Fruit fly (Drosophila melanogaster) whole organism, embryonic: Measurements from ENCODE around the gene CG9795.

ENCODE experiments used
- B-H2 ChIP-seq: fragments of 200-800 bp; sonication (Bioruptor generic); optimal IDR thresholded peaks from 2 replicates; lab custom pipeline; 2018; ENCODE audit warnings: missing biosample characterization, mild to moderate bottlenecking, missing genetic modification characterization
- CG1024 ChIP-seq: fragments of 200-800 bp; sonication (Bioruptor generic); IDR thresholded peaks from 2 replicates; pipeline ENCODE4 v1.3.6; 2022; ENCODE audit warnings: missing biosample characterization, missing genetic modification characterization
- CG10543 ChIP-seq: fragments of 200-800 bp; sonication (Bioruptor generic); optimal IDR thresholded peaks from 3 replicates; lab custom pipeline; 2017; ENCODE audit warnings: missing biosample characterization, mild to moderate bottlenecking, missing genetic modification characterization, moderate library complexity
- CG11247 ChIP-seq: fragments of 200-800 bp; sonication (Bioruptor generic); IDR thresholded peaks from 2 replicates; pipeline ENCODE4 v1.3.6; 2022; ENCODE audit warnings: missing biosample characterization, missing genetic modification characterization
- CG11695 ChIP-seq: fragments of 200-800 bp; sonication (Bioruptor generic); IDR thresholded peaks from 3 replicates; pipeline ENCODE4 v1.3.6; 2022; ENCODE audit warnings: missing biosample characterization, missing genetic modification characterization
- CG13123 ChIP-seq: fragments of 200-800 bp; sonication (Bioruptor generic); optimal IDR thresholded peaks from 2 replicates; lab custom pipeline; 2016; ENCODE audit warnings: missing biosample characterization, missing genetic modification characterization
- CG14667 ChIP-seq: fragments of 200-800 bp; sonication (Bioruptor generic); IDR thresholded peaks from 2 replicates; pipeline ENCODE4 v1.3.6; 2022; ENCODE audit warnings: missing biosample characterization, missing genetic modification characterization
- CG14860 ChIP-seq: fragments of 200-800 bp; sonication (Bioruptor generic); IDR thresholded peaks from 3 replicates; pipeline ENCODE4 v1.3.6; 2022; ENCODE audit warnings: missing biosample characterization, missing genetic modification characterization; ENCODE audit not compliant: partially characterized antibody
- CG15073 ChIP-seq: fragments of 200-800 bp; sonication (Bioruptor generic); optimal IDR thresholded peaks from 2 replicates; lab custom pipeline; 2016; ENCODE audit warnings: missing biosample characterization, missing genetic modification characterization
- CG15269 ChIP-seq: fragments of 200-800 bp; sonication (Bioruptor generic); optimal IDR thresholded peaks from 2 replicates; lab custom pipeline; 2018; ENCODE audit warnings: missing biosample characterization, mild to moderate bottlenecking, missing genetic modification characterization, moderate library complexity
- CG1602 ChIP-seq: fragments of 200-800 bp; sonication (Bioruptor generic); optimal IDR thresholded peaks from 3 replicates; lab custom pipeline; 2016; ENCODE audit warnings: missing biosample characterization, missing genetic modification characterization
- CG1603 ChIP-seq: fragments of 200-800 bp; sonication (Bioruptor generic); optimal IDR thresholded peaks from 2 replicates; lab custom pipeline; 2019; ENCODE audit warnings: missing biosample characterization, mild to moderate bottlenecking, missing genetic modification characterization, moderate library complexity
- CG17359 ChIP-seq: fragments of 200-800 bp; sonication (Bioruptor generic); optimal IDR thresholded peaks from 3 replicates; lab custom pipeline; 2018; ENCODE audit warnings: missing biosample characterization, mild to moderate bottlenecking, missing genetic modification characterization, moderate library complexity
- CG18619 ChIP-seq: fragments of 200-800 bp; sonication (Bioruptor generic); optimal IDR thresholded peaks from 3 replicates; lab custom pipeline; 2017; ENCODE audit warnings: missing biosample characterization, mild to moderate bottlenecking, missing genetic modification characterization
- CG2116 ChIP-seq: fragments of 200-800 bp; sonication (Bioruptor generic); optimal IDR thresholded peaks from 3 replicates; lab custom pipeline; 2018; ENCODE audit warnings: missing biosample characterization, mild to moderate bottlenecking, missing genetic modification characterization
- CG2199 ChIP-seq: fragments of 200-800 bp; sonication (Bioruptor generic); IDR thresholded peaks from 3 replicates; pipeline ENCODE4 v1.3.6; 2022; ENCODE audit warnings: missing biosample characterization, missing genetic modification characterization
- CG31388 ChIP-seq: fragments of 200-800 bp; sonication (Bioruptor generic); optimal IDR thresholded peaks from 2 replicates; lab custom pipeline; 2016; ENCODE audit warnings: missing biosample characterization, missing genetic modification characterization
- CG3281 ChIP-seq: fragments of 200-800 bp; sonication (Bioruptor generic); optimal IDR thresholded peaks from 3 replicates; lab custom pipeline; 2017; ENCODE audit warnings: missing biosample characterization, mild to moderate bottlenecking, missing genetic modification characterization
- CG3847 ChIP-seq: fragments of 200-800 bp; sonication (Bioruptor generic); IDR thresholded peaks from 2 replicates; pipeline ENCODE4 v1.3.6; 2022; ENCODE audit warnings: missing biosample characterization, missing genetic modification characterization
- CG3995 ChIP-seq: fragments of 200-800 bp; sonication (Bioruptor generic); optimal IDR thresholded peaks from 3 replicates; lab custom pipeline; 2016; ENCODE audit warnings: missing biosample characterization, missing genetic modification characterization
- CG4282 ChIP-seq: fragments of 200-800 bp; sonication (Bioruptor generic); optimal IDR thresholded peaks from 2 replicates; lab custom pipeline; 2016; ENCODE audit warnings: missing biosample characterization, missing genetic modification characterization
- CG7372 ChIP-seq: fragments of 200-800 bp; sonication (Bioruptor generic); IDR thresholded peaks from 2 replicates; pipeline ENCODE4 v1.3.6; 2022; ENCODE audit warnings: missing biosample characterization, missing genetic modification characterization
- CG7556 ChIP-seq: fragments of 200-800 bp; sonication (Bioruptor generic); optimal IDR thresholded peaks from 2 replicates; lab custom pipeline; 2017; ENCODE audit warnings: missing biosample characterization, mild to moderate bottlenecking, missing genetic modification characterization
- CG9817 ChIP-seq: fragments of 200-800 bp; sonication (Bioruptor generic); optimal IDR thresholded peaks from 2 replicates; lab custom pipeline; 2018; ENCODE audit warnings: missing biosample characterization, mild to moderate bottlenecking, missing genetic modification characterization, moderate library complexity
- CkIIα-i1 ChIP-seq: fragments of 200-800 bp; sonication (Bioruptor generic); IDR thresholded peaks from 2 replicates; pipeline ENCODE4 v1.3.6; 2022; ENCODE audit warnings: missing biosample characterization, missing genetic modification characterization
- Dll ChIP-seq: fragments of 200-800 bp; sonication (Bioruptor generic); IDR thresholded peaks from 4 replicates; pipeline ENCODE4 v1.3.6; 2022; ENCODE audit warnings: missing biosample characterization, missing genetic modification characterization; ENCODE audit not compliant: partially characterized antibody
- Doc3 ChIP-seq: fragments of 200-800 bp; sonication (Bioruptor generic); IDR thresholded peaks from 3 replicates; pipeline ENCODE4 v1.3.6; 2022; ENCODE audit warnings: missing biosample characterization, missing genetic modification characterization; ENCODE audit not compliant: partially characterized antibody
- GATAe ChIP-seq: fragments of 200-800 bp; sonication (Bioruptor generic); conservative IDR thresholded peaks from 2 replicates; pipeline ENCODE4 v1.3.6; 2022; ENCODE audit warnings: missing biosample characterization, missing genetic modification characterization
- Hr39 ChIP-seq: fragments of >200 bp; optimal IDR thresholded peaks from 2 replicates; lab custom pipeline; 2017
- Lim3 ChIP-seq: fragments of 200-800 bp; sonication (Bioruptor generic); IDR thresholded peaks from 2 replicates; pipeline ENCODE4 v1.3.6; 2022; ENCODE audit warnings: missing biosample characterization, missing genetic modification characterization
- MTF-1 ChIP-seq: fragments of 200-800 bp; sonication (Bioruptor generic); optimal IDR thresholded peaks from 2 replicates; lab custom pipeline; 2018; ENCODE audit warnings: missing biosample characterization, mild to moderate bottlenecking, missing genetic modification characterization, borderline replicate concordance
- Oaz ChIP-seq: fragments of 200-800 bp; sonication (Bioruptor generic); IDR thresholded peaks from 2 replicates; pipeline ENCODE4 v1.3.6; 2022; ENCODE audit warnings: missing biosample characterization, missing genetic modification characterization
- crp ChIP-seq, 2 experiments: fragments of 200-800 bp; sonication (Bioruptor generic); optimal IDR thresholded peaks; 2 replicates in 1 of 2; 3 replicates in 1 of 2; lab custom pipeline; 2017; ENCODE audit warnings: missing biosample characterization in 2 of 2, missing genetic modification characterization in 2 of 2, mild to moderate bottlenecking in 1 of 2, moderate library complexity in 1 of 2
- cwo ChIP-seq: fragments of 200-800 bp; sonication (Bioruptor generic); optimal IDR thresholded peaks from 3 replicates; lab custom pipeline; 2017; ENCODE audit warnings: missing biosample characterization, missing genetic modification characterization, mild to moderate bottlenecking, moderate library complexity, missing genetic modification reagents
- dmrt11E ChIP-seq: fragments of 200-800 bp; sonication (Bioruptor generic); optimal IDR thresholded peaks from 3 replicates; lab custom pipeline; 2018; ENCODE audit warnings: missing biosample characterization, mild to moderate bottlenecking, missing genetic modification characterization, moderate library complexity
- ems ChIP-seq: fragments of 200-800 bp; sonication (Bioruptor generic); optimal IDR thresholded peaks from 3 replicates; lab custom pipeline; 2016; ENCODE audit warnings: missing biosample characterization, missing genetic modification characterization
- fd102C ChIP-seq: fragments of 200-800 bp; sonication (Bioruptor generic); optimal IDR thresholded peaks from 2 replicates; lab custom pipeline; 2018; ENCODE audit warnings: missing biosample characterization, mild to moderate bottlenecking, missing genetic modification characterization, moderate library complexity
- grau ChIP-seq: fragments of 200-800 bp; optimal IDR thresholded peaks from 3 replicates; lab custom pipeline; 2019; ENCODE audit warnings: missing biosample characterization, mild to moderate bottlenecking, missing genetic modification characterization, moderate library complexity
- kah ChIP-seq: fragments of 200-800 bp; sonication (Bioruptor generic); optimal IDR thresholded peaks from 2 replicates; lab custom pipeline; 2018; ENCODE audit warnings: missing biosample characterization, mild to moderate bottlenecking, missing genetic modification characterization
- lab ChIP-seq: fragments of 200-800 bp; sonication (Bioruptor generic); optimal IDR thresholded peaks from 3 replicates; lab custom pipeline; 2017; ENCODE audit warnings: missing biosample characterization, missing genetic modification characterization, mild to moderate bottlenecking, moderate library complexity, missing genetic modification reagents
- nau ChIP-seq: fragments of 200-800 bp; sonication (Bioruptor generic); optimal IDR thresholded peaks from 3 replicates; lab custom pipeline; 2017; ENCODE audit warnings: missing biosample characterization, mild to moderate bottlenecking, missing genetic modification characterization, missing genetic modification reagents
- onecut ChIP-seq: fragments of 200-800 bp; sonication (Bioruptor generic); IDR thresholded peaks from 2 replicates; pipeline ENCODE4 v1.3.6; 2022; ENCODE audit warnings: missing biosample characterization, missing genetic modification characterization
- pan ChIP-seq, 4 experiments: fragments of >200 bp in 3 of 4; fragments of 200-800 bp in 1 of 4; sonication (Bioruptor generic) in 1 of 4; optimal IDR thresholded peaks in 3 of 4; IDR thresholded peaks in 1 of 4; 2 replicates each; pipeline versions ENCODE4 v1.3.6 to Lab custom; 2017 to 2022; ENCODE audit warnings: missing biosample characterization in 2 of 4, missing genetic modification characterization in 2 of 4, mixed read lengths in 1 of 4
- pb ChIP-seq: fragments of 200-800 bp; sonication (Bioruptor generic); optimal IDR thresholded peaks from 3 replicates; lab custom pipeline; 2016; ENCODE audit warnings: missing biosample characterization, missing genetic modification characterization
- ranshi ChIP-seq: fragments of 200-800 bp; sonication (Bioruptor generic); IDR thresholded peaks from 2 replicates; pipeline ENCODE4 v1.3.6; 2022; ENCODE audit warnings: missing biosample characterization, missing genetic modification characterization
- rib ChIP-seq: fragments of 200-800 bp; sonication (Bioruptor generic); IDR thresholded peaks from 2 replicates; pipeline ENCODE4 v1.3.6; 2022; ENCODE audit warnings: missing biosample characterization, missing genetic modification characterization
- slou ChIP-seq: fragments of 200-800 bp; sonication (Bioruptor generic); optimal IDR thresholded peaks from 3 replicates; lab custom pipeline; 2016; ENCODE audit warnings: missing biosample characterization, missing genetic modification characterization
- sr ChIP-seq: fragments of 200-800 bp; sonication (Bioruptor generic); IDR thresholded peaks from 3 replicates; pipeline ENCODE4 v1.3.6; 2022; ENCODE audit warnings: missing biosample characterization, missing genetic modification characterization
- tx ChIP-seq: fragments of 200-800 bp; sonication (Bioruptor generic); optimal IDR thresholded peaks from 2 replicates; lab custom pipeline; 2016; ENCODE audit warnings: missing biosample characterization, missing genetic modification characterization
- zfh2 ChIP-seq: fragments of 200-800 bp; sonication (Bioruptor generic); optimal IDR thresholded peaks from 2 replicates; lab custom pipeline; 2016; ENCODE audit warnings: missing biosample characterization, missing genetic modification characterization

The CG9795 gene

DNA sequence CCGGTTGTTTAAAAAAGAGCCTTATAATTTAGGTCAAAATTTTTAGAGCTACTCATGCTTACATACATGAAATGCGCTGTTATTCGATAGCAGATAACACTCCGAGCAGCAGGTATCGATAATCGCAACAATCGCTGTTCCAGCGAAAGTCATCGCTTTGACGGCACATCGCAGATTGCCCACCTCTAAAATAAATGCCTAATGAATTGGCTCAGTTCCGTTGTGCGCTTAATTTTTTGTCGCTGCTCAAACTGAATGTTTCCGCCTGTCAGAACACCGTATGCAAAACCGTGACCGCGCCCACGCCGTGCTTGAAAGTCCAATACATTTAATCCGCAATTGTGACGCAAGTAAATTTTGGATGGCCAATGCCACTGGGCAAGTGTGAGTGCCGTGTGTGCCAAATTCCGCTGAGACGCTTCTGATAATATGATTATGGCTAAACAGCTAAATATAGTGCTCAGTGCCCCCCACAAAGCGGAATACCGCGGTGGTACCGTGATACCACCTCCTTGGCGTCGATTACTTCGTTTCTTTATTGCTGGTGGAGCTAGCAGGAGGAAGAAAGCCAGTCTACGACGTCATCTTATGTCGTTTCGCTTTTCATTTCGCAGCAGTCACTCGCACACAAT, at the start of gene CG9795 (continued):
- TF ChIP-seq crp (GFP tag; optimal IDR thresholded peaks at IDR 0.05; lab: Kevin White, UChicago) (no peak), CkIIα-i1 (GFP tag; lab: Robert Waterston, UW) (no peak), CG2199 (GFP tag; lab: Robert Waterston, UW) (peak; percentile 83), CG4282 (GFP tag; lab: Kevin White, UChicago) (peak; percentile 51), Doc3 (GFP tag; lab: Robert Waterston, UW) (peak; percentile 75), tx (peak; percentile 25), MTF-1 (GFP tag; lab: Kevin White, UChicago) (no peak), Lim3 (GFP tag; lab: Robert Waterston, UW) (no peak), CG9817 (no peak), CG10543 (GFP tag; lab: Kevin White, UChicago) (peak; percentile 28), fd102C (GFP tag; lab: Kevin White, UChicago) (no peak), CG3995 (peak; percentile 85), CG7372 (GFP tag; lab: Robert Waterston, UW) (no peak), CG14860 (GFP tag; lab: Robert Waterston, UW) (peak; percentile 94), CG2116 (GFP tag; lab: Kevin White, UChicago) (peak; percentile 82), CG3847 (GFP tag; lab: Robert Waterston, UW) (0 out of 2 replicates have a peak, but pooled peaks have one; percentile 31), Hr39 (lab: Kevin White, UChicago) (no peak), CG14667 (GFP tag; lab: Robert Waterston, UW) (no peak), B-H2 (GFP tag; lab: Kevin White, UChicago) (peak; percentile 26), ems (GFP tag; lab: Kevin White, UChicago) (no peak), cwo (GFP tag; lab: Kevin White, UChicago) (no peak), grau (tag; lab: Kevin White, UChicago) (no peak), dmrt11E (no peak), rib (GFP tag; lab: Robert Waterston, UW) (no peak), slou (no peak), CG15073 (GFP tag; lab: Kevin White, UChicago) (no peak), kah (GFP tag; lab: Kevin White, UChicago) (no peak), CG1024 (GFP tag; lab: Robert Waterston, UW) (no peak), CG31388 (GFP tag; lab: Kevin White, UChicago) (no peak), CG17359 (tag; lab: Kevin White, UChicago) (no peak), Dll (GFP tag; lab: Robert Waterston, UW) (peak; percentile 86), CG1603 (peak; percentile 75), onecut (no peak), CG15269 (tag; lab: Kevin White, UChicago) (no peak), sr (GFP tag; lab: Robert Waterston, UW) (no peak), Oaz (no peak), CG3281 (GFP tag; lab: Kevin White, UChicago) (peak; percentile 19), nau (GFP tag; lab: Kevin White, UChicago) (no peak), CG18619 (GFP tag; lab: Kevin White, UChicago) (no peak), ranshi (GFP tag; lab: Robert Waterston, UW) (peak; percentile 28; the same call in 1 of the 2 replicates), zfh2 (GFP tag; lab: Kevin White, UChicago) (peak; percentile 48), lab (no peak), GATAe (GFP tag; lab: Robert Waterston, UW) (no peak), pan (optimal IDR thresholded peaks at IDR 0.05; lab: Kevin White, UChicago) (no peak), pan (GFP tag; optimal IDR thresholded peaks at IDR 0.05 in 1 of 2, IDR thresholded peaks at IDR 0.05 in 1 of 2) (peak in 1 of 2 experiments; percentile 47), pb (GFP tag; lab: Kevin White, UChicago) (no peak), CG11247 (GFP tag; lab: Robert Waterston, UW) (0 out of 2 replicates have a peak, but pooled peaks have one; percentile 33), CG11695 (peak; percentile 91), CG7556 (GFP tag; lab: Kevin White, UChicago) (no peak), CG13123 (GFP tag; lab: Kevin White, UChicago) (no peak), CG1602 (GFP tag; lab: Kevin White, UChicago) (no peak)
